Fruit fly (Drosophila melanogaster): ENCODE data around the gene CG32086.

The CG32086 gene

dm6 chr3L:11609153-11609809 lies 25.4 kb upstream of the CG32086 start, which contains the start of gene Duba:
Gene Duba (minus strand): TSS chr3L:11609465.
- TF ChIP-seq CG32006 (GFP tag; optimal IDR thresholded peaks at IDR 0.05) (no peak), CG6163 (GFP tag; IDR thresholded peaks at IDR 0.05) (no peak; the same call in 2 of the 3 replicates), Eip78C (GFP tag) (peak; percentile 71), Met (GFP tag; optimal IDR thresholded peaks at IDR 0.05) (no peak), CG8319 (GFP tag; optimal IDR thresholded peaks at IDR 0.05) (no peak), fkh (GFP tag; optimal IDR thresholded peaks at IDR 0.05) (no peak), CG10631 (GFP tag; optimal IDR thresholded peaks at IDR 0.05) (no peak), CG6808 (GFP tag; optimal IDR thresholded peaks at IDR 0.05) (no peak), CG11294 (GFP tag; IDR thresholded peaks at IDR 0.05) (no peak), CG3919 (GFP tag; optimal IDR thresholded peaks at IDR 0.05) (no peak), salr (GFP tag; optimal IDR thresholded peaks at IDR 0.05) (no peak), Gug (GFP tag; IDR thresholded peaks at IDR 0.05) (no peak), CG1621 (tag; optimal IDR thresholded peaks at IDR 0.05) (peak; percentile 99), CG31627 (GFP tag; optimal IDR thresholded peaks at IDR 0.05) (no peak), CG15336 (GFP tag; IDR thresholded peaks at IDR 0.05) (0 out of 2 replicates have a peak, but pooled peaks have one; percentile 44), Sox14 (GFP tag; optimal IDR thresholded peaks at IDR 0.05) (peak; percentile 9), CG7368 (GFP tag; optimal IDR thresholded peaks at IDR 0.05) (no peak), ss (GFP tag; optimal IDR thresholded peaks at IDR 0.05) (peak in 1 of 2 experiments; percentile 38), Ets96B (tag; optimal IDR thresholded peaks at IDR 0.05) (no peak), CG11762 (GFP tag; optimal IDR thresholded peaks at IDR 0.05; ENCODE audit: insufficient read depth) (no peak), Hr38 (GFP tag; optimal IDR thresholded peaks at IDR 0.05) (no peak), Blimp-1 (GFP tag; optimal IDR thresholded peaks at IDR 0.05) (no peak), dsx (GFP tag; optimal IDR thresholded peaks at IDR 0.05; ENCODE audit: poor library complexity, severe bottlenecking) (no peak), CG6792 (GFP tag; optimal IDR thresholded peaks at IDR 0.05) (no peak), Eip93F (GFP tag; optimal IDR thresholded peaks at IDR 0.05) (no peak), Hr39 (GFP tag; optimal IDR thresholded peaks at IDR 0.05) (no peak), CG8632 (GFP tag; optimal IDR thresholded peaks at IDR 0.05) (no peak), CG8119 (GFP tag; IDR thresholded peaks at IDR 0.05) (no peak), CG6276 (GFP tag; optimal IDR thresholded peaks at IDR 0.05) (no peak), eg (GFP tag; IDR thresholded peaks at IDR 0.05) (no peak), Lpt (GFP tag; optimal IDR thresholded peaks at IDR 0.05) (no peak), CG9139 (GFP tag; optimal IDR thresholded peaks at IDR 0.05) (no peak), Sox15 (GFP tag; optimal IDR thresholded peaks at IDR 0.05) (no peak)

dm6 chr3L:11604227-11604626 lies 20.4 kb upstream of the CG32086 start:
- no peak for TF ChIP-seq Gug (GFP tag; IDR thresholded peaks at IDR 0.05)
- TF ChIP-seq Hr38 (GFP tag; optimal IDR thresholded peaks at IDR 0.05), result no peak
- no peak for TF ChIP-seq CG8119 (GFP tag; IDR thresholded peaks at IDR 0.05)
- no peak for TF ChIP-seq net (GFP tag; optimal IDR thresholded peaks at IDR 0.05)
- no peak for TF ChIP-seq Eip78C (GFP tag)
- TF ChIP-seq Lpt (GFP tag; optimal IDR thresholded peaks at IDR 0.05), result no peak
- TF ChIP-seq vri (GFP tag; optimal IDR thresholded peaks at IDR 0.05), result no peak
- TF ChIP-seq svp (GFP tag), result no peak
- TF ChIP-seq CG6792 (GFP tag; optimal IDR thresholded peaks at IDR 0.05), result no peak
- TF ChIP-seq CG8319 (GFP tag; optimal IDR thresholded peaks at IDR 0.05), result no peak
- TF ChIP-seq cyc (GFP tag; optimal IDR thresholded peaks at IDR 0.05), result no peak
- TF ChIP-seq spab (GFP tag; optimal IDR thresholded peaks at IDR 0.05), result no peak
- TF ChIP-seq CG3032 (tag; optimal IDR thresholded peaks at IDR 0.05), result no peak
- TF ChIP-seq fkh (GFP tag; optimal IDR thresholded peaks at IDR 0.05), result no peak
- no peak for TF ChIP-seq CG10669 (GFP tag; optimal IDR thresholded peaks at IDR 0.05)
- no peak for TF ChIP-seq fd85E (GFP tag; optimal IDR thresholded peaks at IDR 0.05)
- no peak for TF ChIP-seq Blimp-1 (GFP tag; optimal IDR thresholded peaks at IDR 0.05)
